Worm (Caenorhabditis elegans) whole organism, L1 larva: ENCODE measurements around the gene srxa-7.

Experiments used
- blmp-1 ChIP-seq: fragments of 150-350 bp; optimal IDR thresholded peaks from 2 replicates; lab custom pipeline; 2014; ENCODE audit warnings: missing biosample characterization, missing genetic modification characterization
- elt-3 ChIP-seq, 6 experiments: fragments of 150-350 bp in 1 of 6; sonication (generic microtip); optimal IDR thresholded peaks; 2 replicates each; lab custom pipeline; 2017 to 2018; ENCODE audit warnings: missing biosample characterization in 6 of 6, missing genetic modification characterization in 6 of 6, inconsistent platforms in 1 of 6
- fos-1 ChIP-seq: fragments of 150-350 bp; optimal IDR thresholded peaks from 2 replicates; lab custom pipeline; 2014; ENCODE audit warnings: missing biosample characterization, missing genetic modification characterization
- lsy-2 ChIP-seq, 2 experiments: fragments of 150-350 bp; optimal IDR thresholded peaks; 2 replicates each; lab custom pipeline; 2014; ENCODE audit warnings: missing biosample characterization in 2 of 2, missing genetic modification characterization in 2 of 2
- nhr-90 ChIP-seq: sonication (generic microtip); optimal IDR thresholded peaks from 2 replicates; lab custom pipeline; 2016; ENCODE audit warnings: mild to moderate bottlenecking, missing genetic modification characterization, missing compliant biosample characterization; ENCODE audit not compliant: poor library complexity
- tbx-2 ChIP-seq: sonication (generic microtip); optimal IDR thresholded peaks from 2 replicates; lab custom pipeline; 2016; ENCODE audit warnings: missing genetic modification characterization, missing compliant biosample characterization
- tlp-1 ChIP-seq: fragments of 150-350 bp; optimal IDR thresholded peaks from 2 replicates; lab custom pipeline; 2014; ENCODE audit warnings: missing biosample characterization, missing genetic modification characterization
- unc-86 ChIP-seq: sonication (generic microtip); optimal IDR thresholded peaks from 2 replicates; lab custom pipeline; 2016; ENCODE audit warnings: missing genetic modification characterization, missing compliant biosample characterization

DNA sequence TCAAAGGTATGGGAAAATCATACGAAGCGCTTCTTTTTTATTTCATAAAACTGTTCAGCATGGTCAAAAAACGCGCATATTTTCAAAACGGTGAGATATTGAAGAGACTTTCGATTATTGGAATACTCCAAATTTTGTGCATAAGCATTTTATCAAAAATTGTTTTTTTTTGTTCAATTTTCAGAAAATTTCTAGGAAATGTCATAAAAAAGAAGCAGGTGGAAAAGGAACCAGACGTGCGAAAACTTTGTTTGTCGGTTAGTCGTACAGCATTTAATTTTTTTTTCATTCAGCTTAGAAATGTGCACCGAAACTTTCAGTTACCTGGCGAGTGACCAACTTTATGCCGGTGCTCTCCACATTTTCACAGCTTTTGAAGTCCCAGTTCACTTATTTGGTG, 26.1 kb downstream of the srxa-7 start, which contains the start of gene srh-167:
- TF ChIP-seq nhr-90 (tag; lab: Kevin White, UChicago) (no peak), elt-3 (tag; optimal IDR thresholded peaks at IDR 0.05; lab: Kevin White, UChicago) (no peak), lsy-2 (tag; optimal IDR thresholded peaks at IDR 0.05; lab: Kevin White, UChicago) (no peak), blmp-1 (tag; lab: Kevin White, UChicago) (no peak), tbx-2 (tag; lab: Kevin White, UChicago) (no peak), tlp-1 (tag; lab: Kevin White, UChicago) (no peak), fos-1 (tag; lab: Kevin White, UChicago) (no peak), unc-86 (no peak)
